Worm (Caenorhabditis elegans): ENCODE data around the gene C12D5.4.

- no peak for TF ChIP-seq madf-2 (tag; optimal IDR thresholded peaks at IDR 0.05)
- TF ChIP-seq T23F11.4 (GFP tag; optimal IDR thresholded peaks at IDR 0.05), result no peak
Observed at ce11 chrV:7716034-7716433, 43.7 kb downstream of the C12D5.4 start, which contains the start of gene ZK105.12.
